Worm (Caenorhabditis elegans) whole organism, L2 larva: ENCODE data around the gene Y71H2AM.11.

ENCODE experiments used
- R02D3.7 ChIP-seq: fragments of 150-350 bp; optimal IDR thresholded peaks from 2 replicates; lab custom pipeline; 2014; ENCODE audit warnings: missing biosample characterization, missing genetic modification characterization
- ceh-82 ChIP-seq: fragments of 150-350 bp; optimal IDR thresholded peaks from 2 replicates; lab custom pipeline; 2014; ENCODE audit warnings: missing biosample characterization, missing genetic modification characterization
- egl-27 ChIP-seq: sonication (generic microtip); optimal IDR thresholded peaks from 3 replicates; lab custom pipeline; 2017; ENCODE audit warnings: missing biosample characterization, missing genetic modification reagents, missing genetic modification characterization
- mab-5 ChIP-seq: fragments of 150-350 bp; optimal IDR thresholded peaks from 2 replicates; lab custom pipeline; 2014; ENCODE audit warnings: missing biosample characterization, missing genetic modification characterization
- unc-55 ChIP-seq: fragments of 150-350 bp; sonication (generic microtip); optimal IDR thresholded peaks from 3 replicates; lab custom pipeline; 2014; ENCODE audit warnings: missing biosample characterization, missing genetic modification reagents, missing genetic modification characterization

DNA sequence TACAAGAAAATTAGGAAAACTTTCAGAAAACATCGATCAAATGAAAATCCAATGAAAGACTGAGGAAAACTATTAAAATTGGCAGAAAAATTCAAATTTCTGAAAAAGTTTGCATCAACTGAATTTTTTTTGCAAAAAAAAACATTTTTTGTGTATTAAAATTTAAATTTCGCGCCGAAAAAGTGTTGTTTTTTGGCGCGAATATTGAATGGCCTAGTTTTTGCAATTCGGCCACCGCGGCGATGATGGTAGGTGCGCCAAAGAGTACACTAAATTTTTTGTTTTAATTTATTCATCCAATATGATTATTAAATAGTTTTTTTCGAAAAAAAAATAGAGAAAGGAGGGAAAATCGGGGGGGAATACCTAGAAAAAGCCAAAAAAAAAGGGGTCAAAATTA is 44.2 kb upstream of the Y71H2AM.11 start:
- TF ChIP-seq R02D3.7 (tag; lab: Kevin White, UChicago) (no peak), mab-5 (tag; lab: Kevin White, UChicago) (no peak), egl-27 (tag; lab: Kevin White, UChicago) (no peak), ceh-82 (tag; lab: Kevin White, UChicago) (no peak), unc-55 (GFP tag; lab: Kevin White, UChicago) (no peak)
